Fruit fly (Drosophila melanogaster) whole organism, embryonic: ENCODE results near the gene Cyfip.
A peak's percentile ranks its signal among the peaks of the same experiment; 100 is the strongest.

Source experiments
- Asciz ChIP-seq: fragments of 200-800 bp; sonication (Bioruptor generic); optimal IDR thresholded peaks from 2 replicates; lab custom pipeline; 2017; ENCODE audit warnings: missing biosample characterization, mild to moderate bottlenecking, missing genetic modification characterization, missing genetic modification reagents
- Atf-2 ChIP-seq: fragments of 200-800 bp; sonication (Bioruptor generic); optimal IDR thresholded peaks from 2 replicates; lab custom pipeline; 2016; ENCODE audit warnings: missing biosample characterization, missing genetic modification characterization
- Bgb ChIP-seq: fragments of 200-800 bp; sonication (Bioruptor generic); IDR thresholded peaks from 2 replicates; pipeline ENCODE4 v1.3.6; 2022; ENCODE audit warnings: missing biosample characterization, missing genetic modification characterization; ENCODE audit not compliant: partially characterized antibody
- Bteb2 ChIP-seq: fragments of 200-800 bp; sonication (Bioruptor generic); optimal IDR thresholded peaks from 2 replicates; lab custom pipeline; 2016; ENCODE audit warnings: missing biosample characterization, missing genetic modification characterization
- CG10543 ChIP-seq: fragments of 200-800 bp; sonication (Bioruptor generic); optimal IDR thresholded peaks from 3 replicates; lab custom pipeline; 2017; ENCODE audit warnings: missing biosample characterization, mild to moderate bottlenecking, missing genetic modification characterization, moderate library complexity
- CG11723 ChIP-seq: fragments of 200-800 bp; sonication (Bioruptor generic); optimal IDR thresholded peaks from 2 replicates; lab custom pipeline; 2017; ENCODE audit warnings: missing biosample characterization, mild to moderate bottlenecking, missing genetic modification characterization
- CG12155 ChIP-seq: fragments of 200-800 bp; sonication (Bioruptor generic); optimal IDR thresholded peaks from 3 replicates; lab custom pipeline; 2016; ENCODE audit warnings: missing biosample characterization, missing genetic modification characterization
- CG12769 ChIP-seq: fragments of 200-800 bp; sonication (Bioruptor generic); optimal IDR thresholded peaks from 2 replicates; lab custom pipeline; 2019; ENCODE audit warnings: missing biosample characterization, mild to moderate bottlenecking, missing genetic modification characterization, moderate library complexity
- CG13424 ChIP-seq: fragments of 200-800 bp; sonication (Bioruptor generic); optimal IDR thresholded peaks from 2 replicates; lab custom pipeline; 2019; ENCODE audit warnings: missing biosample characterization, mild to moderate bottlenecking, missing genetic modification characterization, moderate library complexity
- CG13624 ChIP-seq: fragments of 200-800 bp; sonication (Bioruptor generic); optimal IDR thresholded peaks from 2 replicates; lab custom pipeline; 2016; ENCODE audit warnings: missing biosample characterization, missing genetic modification characterization
- CG13894 ChIP-seq: fragments of 200-800 bp; sonication (Bioruptor generic); optimal IDR thresholded peaks from 3 replicates; lab custom pipeline; 2018; ENCODE audit warnings: missing biosample characterization, mild to moderate bottlenecking, missing genetic modification characterization, moderate library complexity
- CG43689 ChIP-seq: fragments of 200-800 bp; sonication (Bioruptor generic); IDR thresholded peaks from 2 replicates; pipeline ENCODE4 v1.3.6; 2022; ENCODE audit warnings: missing biosample characterization, missing genetic modification characterization
- CG7839 ChIP-seq: fragments of 200-800 bp; sonication (Bioruptor generic); optimal IDR thresholded peaks from 3 replicates; lab custom pipeline; 2018; ENCODE audit warnings: missing biosample characterization, mild to moderate bottlenecking, missing genetic modification characterization, moderate library complexity
- CG8388 ChIP-seq: fragments of 200-800 bp; sonication (Bioruptor generic); optimal IDR thresholded peaks from 2 replicates; lab custom pipeline; 2019; ENCODE audit warnings: missing biosample characterization, mild to moderate bottlenecking, missing genetic modification characterization, moderate library complexity
- CoRest ChIP-seq: fragments of 200-800 bp; sonication (Bioruptor generic); optimal IDR thresholded peaks from 3 replicates; lab custom pipeline; 2018; ENCODE audit warnings: missing biosample characterization, mild to moderate bottlenecking, missing genetic modification characterization, moderate library complexity
- D19B ChIP-seq: fragments of 200-800 bp; sonication (Bioruptor generic); optimal IDR thresholded peaks from 2 replicates; lab custom pipeline; 2017; ENCODE audit warnings: missing biosample characterization, mild to moderate bottlenecking, missing genetic modification characterization
- Dll ChIP-seq: fragments of 200-800 bp; sonication (Bioruptor generic); IDR thresholded peaks from 4 replicates; pipeline ENCODE4 v1.3.6; 2022; ENCODE audit warnings: missing biosample characterization, missing genetic modification characterization; ENCODE audit not compliant: partially characterized antibody
- Fer1 ChIP-seq: fragments of 200-800 bp; sonication (Bioruptor generic); optimal IDR thresholded peaks from 2 replicates; lab custom pipeline; 2017; ENCODE audit warnings: missing biosample characterization, mild to moderate bottlenecking, missing genetic modification characterization
- Fer3 ChIP-seq: fragments of 200-800 bp; sonication (Bioruptor generic); optimal IDR thresholded peaks from 2 replicates; lab custom pipeline; 2018; ENCODE audit warnings: missing biosample characterization, mild to moderate bottlenecking, missing genetic modification characterization, moderate library complexity
- HLH3B ChIP-seq: fragments of 200-800 bp; sonication (Bioruptor generic); IDR thresholded peaks from 2 replicates; pipeline ENCODE4 v1.3.6; 2022; ENCODE audit warnings: missing biosample characterization, missing genetic modification characterization
- Hr51 ChIP-seq, 2 experiments: fragments of 200-800 bp; sonication (Bioruptor generic); optimal IDR thresholded peaks; 2 replicates in 1 of 2; 3 replicates in 1 of 2; lab custom pipeline; 2016 to 2018; ENCODE audit warnings: missing biosample characterization in 2 of 2, missing genetic modification characterization in 2 of 2, mild to moderate bottlenecking in 1 of 2, moderate library complexity in 1 of 2
- Meics ChIP-seq: fragments of 200-800 bp; sonication (Bioruptor generic); optimal IDR thresholded peaks from 2 replicates; lab custom pipeline; 2017; ENCODE audit warnings: missing biosample characterization, mild to moderate bottlenecking, missing genetic modification characterization
- Oaz ChIP-seq: fragments of 200-800 bp; sonication (Bioruptor generic); IDR thresholded peaks from 2 replicates; pipeline ENCODE4 v1.3.6; 2022; ENCODE audit warnings: missing biosample characterization, missing genetic modification characterization
- Pdp1 ChIP-seq, 2 experiments: fragments of 200-800 bp; sonication (Bioruptor generic); optimal IDR thresholded peaks; 3 replicates each; lab custom pipeline; 2016; ENCODE audit warnings: missing biosample characterization in 2 of 2, missing genetic modification characterization in 2 of 2, mild to moderate bottlenecking in 1 of 2, moderate library complexity in 1 of 2
- Sox102F ChIP-seq: fragments of 200-800 bp; sonication (Bioruptor generic); optimal IDR thresholded peaks from 2 replicates; lab custom pipeline; 2018; ENCODE audit warnings: missing biosample characterization, mild to moderate bottlenecking, missing genetic modification characterization, moderate library complexity
- Stat92E ChIP-seq, 3 experiments: fragments of >200 bp in 2 of 3; fragments of 200-800 bp in 1 of 3; sonication (Bioruptor generic) in 1 of 3; optimal IDR thresholded peaks; 2 replicates each; lab custom pipeline; 2017 to 2019; ENCODE audit warnings: missing biosample characterization in 3 of 3, missing genetic modification characterization in 3 of 3, mild to moderate bottlenecking in 1 of 3, moderate library complexity in 1 of 3
- br ChIP-seq: fragments of >200 bp; optimal IDR thresholded peaks from 2 replicates; lab custom pipeline; 2017
- bsh ChIP-seq, 2 experiments: fragments of 200-800 bp; sonication (Bioruptor generic); optimal IDR thresholded peaks; 2 replicates each; lab custom pipeline; 2017 to 2018; ENCODE audit warnings: mild to moderate bottlenecking in 2 of 2, missing biosample characterization in 2 of 2, missing genetic modification characterization in 2 of 2, moderate library complexity in 1 of 2
- cg ChIP-seq: fragments of 200-800 bp; sonication (Bioruptor generic); optimal IDR thresholded peaks from 3 replicates; lab custom pipeline; 2019; ENCODE audit warnings: missing biosample characterization, mild to moderate bottlenecking, missing genetic modification characterization, moderate library complexity
- crp ChIP-seq, 2 experiments: fragments of 200-800 bp; sonication (Bioruptor generic); optimal IDR thresholded peaks; 2 replicates in 1 of 2; 3 replicates in 1 of 2; lab custom pipeline; 2017; ENCODE audit warnings: missing biosample characterization in 2 of 2, missing genetic modification characterization in 2 of 2, mild to moderate bottlenecking in 1 of 2, moderate library complexity in 1 of 2
- dan ChIP-seq: fragments of 200-800 bp; sonication (Bioruptor generic); IDR thresholded peaks from 2 replicates; pipeline ENCODE4 v1.3.6; 2022; ENCODE audit warnings: missing biosample characterization, missing genetic modification characterization
- disco-r ChIP-seq: fragments of 200-800 bp; sonication (Bioruptor generic); optimal IDR thresholded peaks from 2 replicates; lab custom pipeline; 2016; ENCODE audit warnings: missing biosample characterization, missing genetic modification characterization
- dmrt99B ChIP-seq: fragments of 200-800 bp; sonication (Bioruptor generic); optimal IDR thresholded peaks from 2 replicates; lab custom pipeline; 2018; ENCODE audit warnings: missing biosample characterization, mild to moderate bottlenecking, missing genetic modification characterization, moderate library complexity
- dpn ChIP-seq, 2 experiments: fragments of 200-800 bp; sonication (Bioruptor generic); optimal IDR thresholded peaks; 3 replicates each; lab custom pipeline; 2016; ENCODE audit warnings: missing biosample characterization in 2 of 2, missing genetic modification characterization in 2 of 2
- kah ChIP-seq: fragments of 200-800 bp; sonication (Bioruptor generic); optimal IDR thresholded peaks from 2 replicates; lab custom pipeline; 2018; ENCODE audit warnings: missing biosample characterization, mild to moderate bottlenecking, missing genetic modification characterization
- lilli ChIP-seq: fragments of 200-800 bp; sonication (Bioruptor generic); optimal IDR thresholded peaks from 3 replicates; lab custom pipeline; 2016; ENCODE audit warnings: missing biosample characterization, missing genetic modification characterization
- maf-S ChIP-seq: fragments of 200-800 bp; sonication (Bioruptor generic); optimal IDR thresholded peaks from 2 replicates; lab custom pipeline; 2016; ENCODE audit warnings: missing biosample characterization, missing genetic modification characterization
- nmo ChIP-seq: fragments of 200-800 bp; sonication (Bioruptor generic); optimal IDR thresholded peaks from 2 replicates; lab custom pipeline; 2018; ENCODE audit warnings: missing biosample characterization, mild to moderate bottlenecking, missing genetic modification characterization, moderate library complexity
- pros ChIP-seq: fragments of 200-800 bp; sonication (Bioruptor generic); optimal IDR thresholded peaks from 3 replicates; lab custom pipeline; 2019; ENCODE audit warnings: missing biosample characterization, mild to moderate bottlenecking, missing genetic modification characterization, moderate library complexity
- row ChIP-seq: fragments of 200-800 bp; sonication (Bioruptor generic); IDR thresholded peaks from 3 replicates; pipeline ENCODE4 v1.3.6; 2022; ENCODE audit warnings: missing biosample characterization, missing genetic modification characterization
- sd ChIP-seq: fragments of 200-800 bp; sonication (Bioruptor generic); optimal IDR thresholded peaks from 3 replicates; lab custom pipeline; 2018; ENCODE audit warnings: missing biosample characterization, mild to moderate bottlenecking, missing genetic modification characterization, moderate library complexity
- slbo ChIP-seq: fragments of 200-800 bp; sonication (Bioruptor generic); IDR thresholded peaks from 2 replicates; pipeline ENCODE4 v1.3.6; 2022; ENCODE audit warnings: missing biosample characterization, missing genetic modification characterization
- sob ChIP-seq: fragments of 200-800 bp; sonication (Bioruptor generic); IDR thresholded peaks from 2 replicates; pipeline ENCODE4 v1.3.6; 2022; ENCODE audit warnings: missing biosample characterization, missing genetic modification characterization
- tll ChIP-seq, 2 experiments: fragments of 200-800 bp in 1 of 2; fragments of >200 bp in 1 of 2; sonication (Bioruptor generic) in 1 of 2; optimal IDR thresholded peaks; 2 replicates each; lab custom pipeline; 2017 to 2019; ENCODE audit warnings: missing biosample characterization in 2 of 2, missing genetic modification characterization in 2 of 2, mild to moderate bottlenecking in 1 of 2, moderate library complexity in 1 of 2
- vfl ChIP-seq: fragments of 200-800 bp; sonication (Bioruptor generic); optimal IDR thresholded peaks from 2 replicates; lab custom pipeline; 2016; ENCODE audit warnings: missing biosample characterization, missing genetic modification characterization

Gene Cyfip

DNA sequence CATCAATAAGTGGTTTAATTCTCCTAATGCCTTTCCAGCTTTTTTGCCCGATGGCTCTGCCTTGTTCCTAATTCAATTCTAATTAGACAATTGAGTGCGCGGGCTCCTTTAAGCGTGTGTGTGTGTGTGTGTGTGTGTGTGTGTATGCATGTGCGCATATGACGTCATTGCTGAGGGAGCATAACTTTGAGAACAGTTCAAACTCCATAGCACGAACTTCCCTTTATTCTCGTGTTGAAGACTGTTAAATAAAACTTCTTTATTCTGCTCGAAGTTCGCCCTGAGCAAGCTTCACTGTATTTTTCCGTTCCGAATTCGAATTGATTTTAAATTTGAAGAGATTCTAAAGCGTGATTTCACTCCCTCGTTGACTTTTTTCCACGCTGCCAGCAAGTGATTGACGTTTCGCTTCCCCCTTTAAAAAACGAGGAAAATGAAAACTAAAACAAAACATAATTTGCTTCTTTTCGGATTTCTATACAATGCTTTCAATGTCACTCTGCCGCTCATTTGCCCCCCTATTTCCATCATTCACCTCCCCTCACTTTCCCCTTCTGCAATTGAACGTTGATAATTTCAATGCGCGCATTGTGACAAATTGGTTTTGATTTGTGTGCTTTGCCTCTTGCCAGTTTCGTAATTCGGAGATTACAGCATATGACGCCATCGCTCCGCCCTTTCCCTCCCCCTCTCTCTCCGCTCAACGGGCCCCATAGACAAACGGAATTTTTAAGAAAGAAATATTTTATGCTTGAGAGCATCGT, 40.6 kb upstream of the Cyfip start (continued):
- peak; percentile 8 for TF ChIP-seq CG11723 (GFP tag; lab: Kevin White, UChicago)
- TF ChIP-seq CG13424, result peak; percentile 35
- TF ChIP-seq Meics, result peak; percentile 50
- peak; percentile 25 for TF ChIP-seq Fer3 (tag; lab: Kevin White, UChicago)
- peak; percentile 31 for TF ChIP-seq CG12155 (GFP tag; lab: Kevin White, UChicago)
- no peak for TF ChIP-seq kah
- no peak for TF ChIP-seq Dll (GFP tag; lab: Robert Waterston, UW)
- TF ChIP-seq CG10543, result no peak
- peak; percentile 61 for TF ChIP-seq cg (GFP tag; lab: Kevin White, UChicago)
- TF ChIP-seq tll (GFP tag; optimal IDR thresholded peaks at IDR 0.05; lab: Kevin White, UChicago), result no peak
- peak in 1 of 2 experiments; percentile 49 for TF ChIP-seq bsh (GFP tag; optimal IDR thresholded peaks at IDR 0.05; lab: Kevin White, UChicago)
- peak; percentile 3 for TF ChIP-seq pros (GFP tag; lab: Kevin White, UChicago)
- TF ChIP-seq CG13894 (tag; lab: Kevin White, UChicago), result no peak
- TF ChIP-seq HLH3B (GFP tag; lab: Robert Waterston, UW), result no peak
- TF ChIP-seq Oaz (GFP tag; lab: Robert Waterston, UW), result no peak
- TF ChIP-seq disco-r, result peak; percentile 49
- TF ChIP-seq dpn (GFP tag; optimal IDR thresholded peaks at IDR 0.05; lab: Kevin White, UChicago), result peak; percentile 17 to 39
- peak; percentile 62 for TF ChIP-seq lilli
- TF ChIP-seq Pdp1 (GFP tag; optimal IDR thresholded peaks at IDR 0.05; lab: Kevin White, UChicago), result peak in 1 of 2 experiments; percentile 96
- TF ChIP-seq Atf-2, result peak; percentile 48
- peak; percentile 16 for TF ChIP-seq CG13624

DNA sequence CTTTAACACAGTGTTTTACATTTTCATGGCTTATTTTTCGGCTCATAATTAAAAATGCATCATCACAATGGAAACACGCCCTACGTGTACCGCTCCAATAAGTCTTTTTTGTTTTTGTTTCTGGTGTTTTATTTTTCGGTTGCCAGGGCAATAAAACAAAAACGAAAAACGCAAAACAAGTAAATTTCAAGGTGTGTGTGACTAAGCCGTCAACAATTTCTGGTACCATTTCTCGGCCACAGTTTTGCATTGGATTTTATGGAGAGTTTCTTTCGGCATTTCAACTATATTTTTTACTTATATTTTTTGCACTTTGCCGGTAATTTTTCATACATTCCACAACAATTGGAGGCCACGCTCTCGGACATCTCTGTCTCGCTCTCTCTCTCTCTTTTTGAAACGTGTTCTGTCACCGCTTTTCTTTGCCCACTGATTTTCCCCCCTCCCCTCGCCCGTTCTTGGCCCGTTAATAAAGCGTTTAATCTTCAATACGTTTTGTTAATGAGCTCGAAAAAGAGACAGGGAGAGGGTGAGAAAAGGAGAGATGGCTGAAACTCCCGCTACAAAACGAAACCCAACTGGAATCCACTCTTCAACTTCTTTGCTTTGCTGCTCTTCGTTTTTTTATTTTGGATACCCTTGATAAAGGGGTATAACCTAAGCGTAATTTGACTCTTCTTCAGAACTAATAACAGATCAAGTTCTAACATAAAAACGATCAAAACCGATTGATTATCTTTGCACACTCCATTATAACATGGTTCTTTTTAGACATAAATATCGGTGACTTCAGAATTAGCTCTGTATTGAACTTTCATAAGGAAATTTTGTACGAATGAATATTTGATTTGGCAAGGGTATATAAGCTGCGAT, 39.8 kb upstream of the Cyfip start:
- TF ChIP-seq sd (tag; lab: Kevin White, UChicago) (peak; percentile 82), dmrt99B (tag; lab: Kevin White, UChicago) (peak; percentile 68), D19B (GFP tag; lab: Kevin White, UChicago) (peak; percentile 53), CG43689 (GFP tag; lab: Robert Waterston, UW) (no peak), CoRest (tag; lab: Kevin White, UChicago) (peak; percentile 0), Stat92E (GFP tag; optimal IDR thresholded peaks at IDR 0.05; lab: Kevin White, UChicago) (peak in 2 of 3 experiments; percentile 8 to 11), dan (GFP tag; lab: Robert Waterston, UW) (no peak), nmo (GFP tag; lab: Kevin White, UChicago) (peak; percentile 42), Sox102F (peak; percentile 50), crp (GFP tag; optimal IDR thresholded peaks at IDR 0.05; lab: Kevin White, UChicago) (no peak), sob (GFP tag; lab: Robert Waterston, UW) (no peak), dpn (GFP tag; optimal IDR thresholded peaks at IDR 0.05; lab: Kevin White, UChicago) (peak in 1 of 2 experiments; percentile 1), Asciz (GFP tag; lab: Kevin White, UChicago) (peak; percentile 38), Hr51 (GFP tag; optimal IDR thresholded peaks at IDR 0.05; lab: Kevin White, UChicago) (peak in 1 of 2 experiments; percentile 18), br (lab: Kevin White, UChicago) (no peak), CG7839 (tag; lab: Kevin White, UChicago) (peak; percentile 59), Fer1 (GFP tag; lab: Kevin White, UChicago) (no peak), slbo (0 out of 2 replicates have a peak, but pooled peaks have one; percentile 21), CG11723 (GFP tag; lab: Kevin White, UChicago) (no peak), vfl (GFP tag; lab: Kevin White, UChicago) (peak; percentile 18), Bteb2 (peak; percentile 4), Bgb (GFP tag; lab: Robert Waterston, UW) (no peak), maf-S (GFP tag; lab: Kevin White, UChicago) (no peak), row (GFP tag; lab: Robert Waterston, UW) (peak; percentile 44; the same call in 1 of the 3 replicates), CG8388 (peak; percentile 10), CG12769 (tag; lab: Kevin White, UChicago) (no peak)
